Worm (Caenorhabditis elegans) whole organism, L4 larva: ENCODE data around the gene ZK1240.5.

Experiments used
- D1046.2 ChIP-seq: fragments of 200-800 bp; sonication (Bioruptor generic); IDR thresholded peaks from 2 replicates; pipeline ENCODE4 v1.3.6; 2022; ENCODE audit warnings: missing genetic modification characterization, missing compliant biosample characterization
- F44E2.7 ChIP-seq: fragments of 200-800 bp; sonication (Bioruptor generic); IDR thresholded peaks from 2 replicates; pipeline ENCODE4 v2.1.2; 2022; ENCODE audit warnings: missing genetic modification characterization, missing compliant biosample characterization
- T20F7.1 ChIP-seq: fragments of 200-800 bp; sonication (Bioruptor generic); optimal IDR thresholded peaks from 2 replicates; lab custom pipeline; 2018; ENCODE audit warnings: mild to moderate bottlenecking, missing genetic modification characterization, missing compliant biosample characterization
- T26A8.4 ChIP-seq: fragments of 200-800 bp; sonication (Bioruptor generic); IDR thresholded peaks from 2 replicates; pipeline ENCODE4 v1.3.6; 2022; ENCODE audit warnings: missing genetic modification characterization, missing compliant biosample characterization
- Y48G9A.11 ChIP-seq: fragments of 200-800 bp; sonication (Bioruptor generic); IDR thresholded peaks from 2 replicates; pipeline ENCODE4 v1.3.6; 2022; ENCODE audit warnings: missing genetic modification reagents, missing genetic modification characterization, missing compliant biosample characterization
- ZK546.5 ChIP-seq, 2 experiments: sonication (generic microtip); optimal IDR thresholded peaks; 2 replicates each; lab custom pipeline; 2017; ENCODE audit warnings: missing biosample characterization in 2 of 2, missing genetic modification characterization in 2 of 2
- aha-1 ChIP-seq: fragments of 150-350 bp; peaks from one replicate; lab custom pipeline; 2014; ENCODE audit warnings: missing biosample characterization, missing genetic modification characterization
- ama-1 ChIP-seq: fragments of 150-350 bp; optimal IDR thresholded peaks from 2 replicates; lab custom pipeline; 2014; ENCODE audit warnings: inconsistent platforms, mixed read lengths
- ceh-28 ChIP-seq: fragments of 150-350 bp; optimal IDR thresholded peaks from 2 replicates; lab custom pipeline; 2014; ENCODE audit warnings: missing biosample characterization, missing genetic modification reagents, missing genetic modification characterization
- dmd-6 ChIP-seq: fragments of 200-800 bp; sonication (Bioruptor generic); IDR thresholded peaks from 2 replicates; pipeline ENCODE4 v1.3.6; 2022; ENCODE audit warnings: missing genetic modification reagents, missing genetic modification characterization, missing compliant biosample characterization
- dmd-8 ChIP-seq: fragments of 200-800 bp; sonication (Bioruptor generic); IDR thresholded peaks from 2 replicates; pipeline ENCODE4 v1.3.6; 2022; ENCODE audit warnings: missing genetic modification characterization, missing compliant biosample characterization
- duxl-1 ChIP-seq: sonication (generic microtip); optimal IDR thresholded peaks from 2 replicates; lab custom pipeline; 2016; ENCODE audit warnings: mild to moderate bottlenecking, missing genetic modification characterization, moderate library complexity, missing compliant biosample characterization; ENCODE audit not compliant: poor library complexity
- fos-1 ChIP-seq: fragments of 150-350 bp; optimal IDR thresholded peaks from 2 replicates; lab custom pipeline; 2014; ENCODE audit warnings: missing biosample characterization, missing genetic modification characterization
- hif-1 ChIP-seq, 2 experiments: sonication (generic microtip); optimal IDR thresholded peaks; 2 replicates each; lab custom pipeline; 2016 to 2017; ENCODE audit warnings: missing compliant biosample characterization in 2 of 2, missing genetic modification characterization in 2 of 2, missing genetic modification reagents in 2 of 2, missing genotype in 2 of 2, mild to moderate bottlenecking in 1 of 2
- hlh-30 ChIP-seq: sonication (generic microtip); optimal IDR thresholded peaks from 2 replicates; lab custom pipeline; 2017; ENCODE audit warnings: antibody characterized with exemption, mild to moderate bottlenecking, missing genetic modification characterization, missing compliant biosample characterization; ENCODE audit not compliant: insufficient read depth
- hmg-1.1 ChIP-seq: fragments of 200-800 bp; sonication (Bioruptor generic); IDR thresholded peaks from 2 replicates; pipeline ENCODE4 v1.3.6; 2022; ENCODE audit warnings: missing genetic modification reagents, missing genetic modification characterization, missing compliant biosample characterization
- lin-1 ChIP-seq: fragments of 200-800 bp; sonication (Bioruptor generic); IDR thresholded peaks from 2 replicates; pipeline ENCODE4 v1.3.6; 2022; ENCODE audit warnings: missing genetic modification reagents, missing genetic modification characterization, missing compliant biosample characterization
- nhr-28 ChIP-seq: fragments of 150-350 bp; optimal IDR thresholded peaks from 2 replicates; lab custom pipeline; 2014; ENCODE audit warnings: missing biosample characterization, missing genetic modification characterization
- php-3 ChIP-seq: fragments of 200-800 bp; sonication (Bioruptor generic); IDR thresholded peaks from 2 replicates; pipeline ENCODE4 v1.3.6; 2022; ENCODE audit warnings: missing genetic modification reagents, missing genetic modification characterization, missing compliant biosample characterization
- pqm-1 ChIP-seq: sonication (generic microtip); optimal IDR thresholded peaks from 2 replicates; lab custom pipeline; 2017; ENCODE audit warnings: missing biosample characterization, missing genetic modification characterization
- snpc-1.2 ChIP-seq: fragments of 200-800 bp; sonication (Bioruptor generic); IDR thresholded peaks from 2 replicates; pipeline ENCODE4 v1.3.6; 2022; ENCODE audit warnings: missing genetic modification reagents, missing genetic modification characterization, missing compliant biosample characterization
- spr-3 ChIP-seq: fragments of 200-800 bp; sonication (Bioruptor generic); optimal IDR thresholded peaks from 2 replicates; lab custom pipeline; 2018; ENCODE audit warnings: mild to moderate bottlenecking, missing genetic modification characterization, missing compliant biosample characterization
- tra-1 ChIP-seq: fragments of 200-800 bp; sonication (Bioruptor generic); IDR thresholded peaks from 2 replicates; pipeline ENCODE4 v1.3.6; 2022; ENCODE audit warnings: missing genetic modification reagents, missing genetic modification characterization, missing compliant biosample characterization
- unc-62 ChIP-seq, 3 experiments: fragments of 150-350 bp in 1 of 3; sonication (generic microtip); optimal IDR thresholded peaks in 2 of 3; peaks in 1 of 3; 1 replicate in 1 of 3; 2 replicates in 2 of 3; lab custom pipeline; 2014 to 2017; ENCODE audit warnings: missing biosample characterization in 3 of 3, missing genetic modification characterization in 3 of 3, missing genetic modification reagents in 3 of 3, missing genotype in 1 of 3

Gene ZK1240.5

ce11 chrII:2317883-2318357 is at the start of gene ZK1240.5, which contains the start of gene ZK1240.9:
ZK1240.5 (minus strand) TSS chrII:2317933.
ZK1240.9 (plus strand) TSS chrII:2318189.
- TF ChIP-seq nhr-28, result peak; percentile 26
- TF ChIP-seq pqm-1 (tag; lab: Kevin White, UChicago), result peak; percentile 76
- TF ChIP-seq php-3 (GFP tag; lab: Robert Waterston, UW), result peak; percentile 9; the same call in 1 of the 2 replicates
- TF ChIP-seq hif-1 (tag; optimal IDR thresholded peaks at IDR 0.05; lab: Kevin White, UChicago), result no peak
- no peak for TF ChIP-seq ZK546.5 (tag; optimal IDR thresholded peaks at IDR 0.05; lab: Kevin White, UChicago)
- TF ChIP-seq dmd-6, result 0 out of 2 replicates have a peak, but pooled peaks have one; percentile 14
- TF ChIP-seq unc-62 (GFP tag; optimal IDR thresholded peaks at IDR 0.05 in 1 of 2; lab: Kevin White, UChicago), result peak in 1 of 2 experiments; percentile 72
- TF ChIP-seq unc-62 (tag; optimal IDR thresholded peaks at IDR 0.05; lab: Kevin White, UChicago), result no peak
- no peak for TF ChIP-seq fos-1
- peak; percentile 22 for TF ChIP-seq aha-1 (tag; lab: Kevin White, UChicago)

- TF ChIP-seq spr-3 (no peak), dmd-8 (GFP tag; lab: Robert Waterston, UW) (no peak), hlh-30 (tag; lab: Kevin White, UChicago) (no peak), unc-62 (GFP tag; optimal IDR thresholded peaks at IDR 0.05 in 1 of 2; lab: Kevin White, UChicago) (peak in 1 of 2 experiments; percentile 32), unc-62 (tag; optimal IDR thresholded peaks at IDR 0.05; lab: Kevin White, UChicago) (no peak), Y48G9A.11 (GFP tag; lab: Robert Waterston, UW) (no peak)
These were observed 49.1 kb upstream of the ZK1240.5 start, which contains the start of the genes F43C11.12 and F16G10.5 for ce11 chrII:2366623-2367365. F43C11.12 (minus strand) TSS chrII:2366723. F16G10.5 (plus strand) TSS chrII:2367315.

ce11 chrII:2363673-2364072 is 45.9 kb upstream of the ZK1240.5 start, which contains the start of gene F43C11.11:
F43C11.11 (minus strand) TSS chrII:2363773.
- TF ChIP-seq F44E2.7 (GFP tag; lab: Robert Waterston, UW), result no peak
- no peak for TF ChIP-seq T20F7.1
- TF ChIP-seq ceh-28, result no peak
- TF ChIP-seq T26A8.4 (GFP tag; lab: Robert Waterston, UW), result no peak
- TF ChIP-seq D1046.2 (GFP tag; lab: Robert Waterston, UW), result no peak
- no peak for TF ChIP-seq lin-1

- no peak for TF ChIP-seq dmd-8 (GFP tag; lab: Robert Waterston, UW)
These were observed 42.2 kb upstream of the ZK1240.5 start, which contains the start of gene F43C11.16 for ce11 chrII:2359965-2360364. F43C11.16 (minus strand) TSS chrII:2360065.

ce11 chrII:2356795-2357194 is 39.1 kb upstream of the ZK1240.5 start, which contains the start of gene F43C11.1:
F43C11.1 (plus strand) TSS chrII:2357095.
- TF ChIP-seq ama-1, result no peak
- TF ChIP-seq snpc-1.2 (GFP tag; lab: Robert Waterston, UW), result no peak
- no peak for TF ChIP-seq tra-1

ce11 chrII:2354476-2354875 is 36.7 kb upstream of the ZK1240.5 start, which contains the start of gene F43C11.2:
F43C11.2 (plus strand) TSS chrII:2354776.
- TF ChIP-seq duxl-1 (tag; lab: Kevin White, UChicago), result no peak
- no peak for TF ChIP-seq fos-1

ce11 chrII:2353012-2353411 is 35.3 kb upstream of the ZK1240.5 start, which contains the start of gene F43C11.3:
F43C11.3 (plus strand) TSS chrII:2353312.
- TF ChIP-seq nhr-28, result peak; percentile 43
- no peak for TF ChIP-seq hmg-1.1 (GFP tag; lab: Robert Waterston, UW)
- TF ChIP-seq, all 104 proteins: peak for 1
